Worm (Caenorhabditis elegans) whole organism, L4/young adult: ENCODE results near the gene msp-76.

Experiments
- dao-5 ChIP-seq: sonication (generic microtip); optimal IDR thresholded peaks from 2 replicates; lab custom pipeline; 2016; ENCODE audit warnings: missing genotype, missing genetic modification characterization, moderate library complexity, missing compliant biosample characterization
- him-1 ChIP-seq: sonication (generic microtip); optimal IDR thresholded peaks from 2 replicates; lab custom pipeline; 2016; ENCODE audit warnings: missing genotype, missing genetic modification reagents, missing genetic modification characterization, missing compliant biosample characterization

ce11 chrIV:9733904-9734303 lies 45.1 kb downstream of the msp-76 start:
- TF ChIP-seq him-1 (tag; lab: Kevin White, UChicago) (no peak), dao-5 (tag; lab: Kevin White, UChicago) (no peak)
